Fruit fly (Drosophila melanogaster): ENCODE data around the gene PDZ-GEF.
A peak's percentile ranks its signal among the peaks of the same experiment; 100 is the strongest.

The PDZ-GEF gene

DNA sequence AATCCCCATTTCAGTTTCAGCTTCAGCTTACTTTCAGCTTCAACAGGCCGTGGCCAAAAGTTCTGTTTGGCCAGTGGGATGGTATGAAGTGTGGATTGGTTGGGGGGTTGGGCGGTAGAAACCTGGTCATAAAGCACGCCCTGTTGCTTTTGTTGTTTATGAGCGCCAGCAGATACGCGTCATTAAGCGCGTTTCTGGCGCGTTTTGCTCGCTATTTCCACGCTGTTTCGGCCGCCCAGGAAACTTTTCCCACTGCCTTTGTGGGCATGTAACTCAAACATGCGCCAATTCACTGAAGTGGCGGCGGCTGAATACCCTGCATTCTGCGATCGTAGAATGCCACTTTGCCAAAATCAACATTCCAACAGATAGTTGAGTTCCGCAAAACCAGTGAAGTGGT lies 47.6 kb upstream of the PDZ-GEF start:
- TF ChIP-seq Rel (GFP tag; optimal IDR thresholded peaks at IDR 0.05) (no peak), Rel (tag; optimal IDR thresholded peaks at IDR 0.05) (no peak), Vsx2 (GFP tag; optimal IDR thresholded peaks at IDR 0.05; ENCODE audit: partially characterized antibody) (no peak)

DNA sequence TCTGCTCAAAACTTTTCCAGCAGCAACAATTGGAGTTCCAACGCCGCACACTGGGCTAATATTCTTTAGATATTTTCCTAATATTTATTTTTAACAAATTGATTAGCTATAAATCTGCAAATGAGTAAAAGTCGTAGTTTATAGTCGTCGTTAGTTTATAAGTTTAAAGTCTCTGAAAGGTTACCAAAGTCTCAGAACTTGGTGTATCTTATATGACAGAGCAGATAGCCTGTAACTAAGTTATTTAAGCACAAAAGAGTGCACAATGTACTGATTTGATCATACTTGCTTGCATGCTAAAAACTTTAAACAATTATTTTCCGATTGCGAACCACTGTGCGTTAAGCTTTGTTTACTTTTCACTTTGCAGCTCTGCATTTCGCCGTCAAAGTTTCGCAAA lies 46.8 kb upstream of the PDZ-GEF start:
- TF ChIP-seq Sp1 (GFP tag; optimal IDR thresholded peaks at IDR 0.05) (no peak), usp (GFP tag; optimal IDR thresholded peaks at IDR 0.05) (no peak), tai (GFP tag; optimal IDR thresholded peaks at IDR 0.05) (no peak), N (GFP tag; optimal IDR thresholded peaks at IDR 0.05) (no peak), h (GFP tag; optimal IDR thresholded peaks at IDR 0.05) (no peak), CG9705 (GFP tag; optimal IDR thresholded peaks at IDR 0.05) (no peak), Rel (GFP tag; optimal IDR thresholded peaks at IDR 0.05) (no peak), Rel (tag; optimal IDR thresholded peaks at IDR 0.05) (no peak), Dfd (GFP tag; optimal IDR thresholded peaks at IDR 0.05) (no peak), GATAd (GFP tag; optimal IDR thresholded peaks at IDR 0.05) (no peak), brk (GFP tag; optimal IDR thresholded peaks at IDR 0.05) (no peak), Mio (GFP tag; optimal IDR thresholded peaks at IDR 0.05) (no peak)

DNA sequence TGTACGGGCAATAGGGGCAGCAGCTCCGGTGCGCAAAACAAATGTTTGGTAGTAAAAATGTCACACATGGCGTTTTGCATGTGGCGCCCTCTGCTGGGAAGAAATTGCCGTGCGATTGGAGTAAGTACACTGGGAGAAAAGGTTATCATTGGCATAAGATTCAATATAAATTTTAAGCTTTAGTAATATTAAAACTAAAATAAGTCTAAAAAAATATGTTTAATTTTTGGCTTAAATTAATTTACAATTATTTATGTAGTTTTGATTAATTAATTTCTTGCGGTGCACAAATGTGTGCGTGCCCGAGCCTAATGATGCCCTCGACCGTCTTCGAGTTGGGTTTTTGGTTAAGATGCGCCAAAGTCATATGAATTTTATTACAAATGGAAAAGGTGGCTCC lies 43.2 kb upstream of the PDZ-GEF start:
- TF ChIP-seq sv (GFP tag; optimal IDR thresholded peaks at IDR 0.05) (peak; percentile 41), lola (GFP tag; optimal IDR thresholded peaks at IDR 0.05) (no peak), jim (GFP tag; optimal IDR thresholded peaks at IDR 0.05) (no peak), HLH106 (tag; optimal IDR thresholded peaks at IDR 0.05) (peak; percentile 12), pan (optimal IDR thresholded peaks at IDR 0.05) (no peak), Vsx2 (GFP tag; optimal IDR thresholded peaks at IDR 0.05; ENCODE audit: partially characterized antibody) (no peak), GATAd (GFP tag; optimal IDR thresholded peaks at IDR 0.05) (no peak), Myc (optimal IDR thresholded peaks at IDR 0.05) (no peak), psq (GFP tag; optimal IDR thresholded peaks at IDR 0.05) (no peak), CG9705 (GFP tag; optimal IDR thresholded peaks at IDR 0.05) (no peak), br (GFP tag; optimal IDR thresholded peaks at IDR 0.05) (no peak), fru (GFP tag; optimal IDR thresholded peaks at IDR 0.05) (no peak)

DNA sequence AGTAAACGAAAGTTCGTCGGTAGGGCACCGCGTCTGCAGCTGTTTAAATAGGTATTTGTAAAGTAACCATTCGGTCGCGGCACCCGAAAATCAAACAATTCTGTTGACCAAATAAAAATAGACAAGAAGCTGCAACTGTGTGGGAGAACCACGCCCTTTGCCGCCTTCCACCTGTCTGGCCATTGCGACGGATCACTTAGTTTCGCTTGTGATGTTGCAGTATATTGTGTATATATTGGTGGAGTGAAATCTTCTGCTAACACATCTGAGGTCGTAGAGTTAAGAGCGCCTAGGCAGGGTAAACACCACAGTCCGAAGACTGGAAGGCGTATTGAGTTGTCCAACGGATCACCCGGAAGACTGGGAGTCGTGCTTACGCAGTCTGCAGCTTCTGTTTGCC lies 40.2 kb upstream of the PDZ-GEF start:
- no peak for TF ChIP-seq sv (GFP tag; optimal IDR thresholded peaks at IDR 0.05)
- no peak for TF ChIP-seq Sp1 (GFP tag; optimal IDR thresholded peaks at IDR 0.05)
- TF ChIP-seq OdsH (GFP tag; optimal IDR thresholded peaks at IDR 0.05), result no peak
- no peak for TF ChIP-seq Dfd (GFP tag; optimal IDR thresholded peaks at IDR 0.05)

DNA sequence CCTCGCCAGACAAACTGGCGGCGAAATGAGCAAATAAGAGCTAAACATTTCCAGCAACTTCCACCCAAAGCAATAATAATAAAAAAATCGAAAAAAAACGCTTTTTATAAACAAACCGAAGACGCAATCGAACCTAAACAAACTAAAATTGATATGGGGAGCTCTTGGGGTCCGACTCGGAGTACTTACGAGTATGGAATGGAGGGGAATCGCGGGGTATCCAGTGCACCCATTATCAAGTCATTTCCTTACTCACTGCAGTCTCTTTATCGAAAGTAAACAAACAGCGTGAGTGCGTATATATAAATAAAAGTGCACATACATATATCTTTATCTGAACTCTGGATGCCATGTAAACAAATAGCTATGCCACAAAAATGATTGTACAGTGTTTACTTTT lies 32.0 kb upstream of the PDZ-GEF start:
- TF ChIP-seq rgr (GFP tag; optimal IDR thresholded peaks at IDR 0.05), result peak; percentile 4
- no peak for TF ChIP-seq Hr78 (GFP tag; optimal IDR thresholded peaks at IDR 0.05)
- peak; percentile 12 for TF ChIP-seq h (GFP tag; optimal IDR thresholded peaks at IDR 0.05)
- no peak for TF ChIP-seq dsf (GFP tag; optimal IDR thresholded peaks at IDR 0.05; ENCODE audit: borderline replicate concordance)
- no peak for TF ChIP-seq CrebA (GFP tag; optimal IDR thresholded peaks at IDR 0.05; ENCODE audit: borderline replicate concordance)

DNA sequence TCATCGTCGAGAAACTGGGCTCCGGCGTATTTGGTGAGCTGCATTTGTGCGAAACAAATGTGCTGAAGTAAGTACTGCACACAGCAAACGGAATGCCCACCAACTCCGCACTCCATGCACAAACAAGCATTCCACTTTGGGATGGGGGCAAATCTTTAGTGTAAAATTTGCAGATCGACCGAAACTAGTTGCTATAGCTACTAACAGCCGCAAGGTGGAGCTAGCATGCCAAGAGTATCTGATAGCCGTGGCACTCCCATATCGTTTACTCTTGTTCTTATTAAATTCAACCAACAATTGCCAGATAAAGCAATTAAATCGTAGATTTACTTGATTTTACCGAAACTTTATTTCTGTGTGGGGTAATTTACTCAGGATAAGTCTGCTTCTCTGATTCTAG lies 22.0 kb upstream of the PDZ-GEF start:
- no peak for TF ChIP-seq tai (GFP tag; optimal IDR thresholded peaks at IDR 0.05)
- no peak for TF ChIP-seq dl (GFP tag; optimal IDR thresholded peaks at IDR 0.05; ENCODE audit: insufficient read depth in 1 of 2, partially characterized antibody in 2 of 2)
- TF ChIP-seq Sp1 (GFP tag; optimal IDR thresholded peaks at IDR 0.05), result no peak
- no peak for TF ChIP-seq Abd-B (GFP tag; optimal IDR thresholded peaks at IDR 0.05)
- no peak for TF ChIP-seq HLH106 (tag; optimal IDR thresholded peaks at IDR 0.05)
- TF ChIP-seq Dif (GFP tag; optimal IDR thresholded peaks at IDR 0.05; ENCODE audit: partially characterized antibody), result no peak
- no peak for TF ChIP-seq sv (GFP tag; optimal IDR thresholded peaks at IDR 0.05)
- TF ChIP-seq ey (GFP tag; optimal IDR thresholded peaks at IDR 0.05), result no peak
- no peak for TF ChIP-seq dsf (GFP tag; optimal IDR thresholded peaks at IDR 0.05; ENCODE audit: borderline replicate concordance)
- TF ChIP-seq Mio (GFP tag; optimal IDR thresholded peaks at IDR 0.05), result no peak
- TF ChIP-seq h (GFP tag; optimal IDR thresholded peaks at IDR 0.05), result no peak
- TF ChIP-seq lola (GFP tag; optimal IDR thresholded peaks at IDR 0.05), result no peak
- TF ChIP-seq usp (GFP tag; optimal IDR thresholded peaks at IDR 0.05), result no peak
- no peak for TF ChIP-seq CrebA (GFP tag; optimal IDR thresholded peaks at IDR 0.05; ENCODE audit: borderline replicate concordance)
